Worm (Caenorhabditis elegans) whole organism, L4/young adult: ENCODE data around the gene gln-1.

ENCODE experiments used
- W03F9.2 ChIP-seq: fragments of 150-350 bp; optimal IDR thresholded peaks from 2 replicates; lab custom pipeline; 2014; ENCODE audit warnings: missing biosample characterization, missing genetic modification characterization
- dao-5 ChIP-seq: sonication (generic microtip); optimal IDR thresholded peaks from 2 replicates; lab custom pipeline; 2016; ENCODE audit warnings: missing genotype, missing genetic modification characterization, moderate library complexity, missing compliant biosample characterization
- him-1 ChIP-seq: sonication (generic microtip); optimal IDR thresholded peaks from 2 replicates; lab custom pipeline; 2016; ENCODE audit warnings: missing genotype, missing genetic modification reagents, missing genetic modification characterization, missing compliant biosample characterization

DNA sequence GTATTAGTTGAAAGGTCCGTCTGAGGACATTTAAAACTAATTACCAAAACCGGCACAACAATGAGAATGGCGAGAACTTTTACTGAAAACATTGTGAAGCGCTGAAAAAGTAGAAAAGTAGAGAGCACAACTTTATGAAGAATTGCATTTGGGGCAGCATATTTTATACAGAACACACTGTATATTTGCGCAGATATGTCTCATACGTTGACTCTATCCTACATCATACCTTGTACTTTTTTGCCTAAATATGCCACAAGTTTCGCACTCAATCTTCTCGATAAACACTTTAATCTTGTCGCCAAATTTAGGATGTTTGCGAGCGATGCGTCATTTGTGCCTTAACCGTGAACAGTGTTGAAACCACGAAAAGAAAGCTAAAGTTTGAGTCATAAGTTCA lies 45.2 kb downstream of the gln-1 start, which contains the start of gene C15H9.11:
- TF ChIP-seq him-1 (tag; lab: Kevin White, UChicago) (no peak), dao-5 (tag; lab: Kevin White, UChicago) (no peak), W03F9.2 (tag; lab: Kevin White, UChicago) (no peak)
